Fruit fly (Drosophila melanogaster) whole organism, prepupa: ENCODE results near the gene CG13247.

Source experiments
- CG10669 ChIP-seq: fragments of 200-800 bp; sonication (Bioruptor generic); optimal IDR thresholded peaks from 3 replicates; lab custom pipeline; 2018; ENCODE audit warnings: missing biosample characterization, mild to moderate bottlenecking, missing genetic modification characterization, moderate library complexity
- CG16779 ChIP-seq: fragments of 200-800 bp; sonication (Bioruptor generic); optimal IDR thresholded peaks from 3 replicates; lab custom pipeline; 2017; ENCODE audit warnings: missing biosample characterization, mild to moderate bottlenecking, missing genetic modification characterization
- CG34406 ChIP-seq: fragments of 200-800 bp; sonication (Bioruptor generic); optimal IDR thresholded peaks from 3 replicates; lab custom pipeline; 2016; ENCODE audit warnings: missing biosample characterization, missing genetic modification characterization
- CG8119 ChIP-seq: fragments of 200-800 bp; sonication (Bioruptor generic); IDR thresholded peaks from 3 replicates; pipeline ENCODE4 v1.3.6; 2022; ENCODE audit warnings: missing biosample characterization, missing genetic modification characterization
- Hr38 ChIP-seq: sonication (Bioruptor generic); optimal IDR thresholded peaks from 2 replicates; lab custom pipeline; 2016; ENCODE audit warnings: missing biosample characterization, missing genetic modification characterization
- Sox14 ChIP-seq: fragments of 200-800 bp; sonication (Bioruptor generic); optimal IDR thresholded peaks from 3 replicates; lab custom pipeline; 2016; ENCODE audit warnings: missing biosample characterization, missing genetic modification characterization

dm6 chr3L:20387843-20388163 is 17.7 kb downstream of the CG13247 start:
- TF ChIP-seq CG34406 (GFP tag; lab: Kevin White, UChicago) = no peak
- TF ChIP-seq CG16779 (tag; lab: Kevin White, UChicago) = no peak
- TF ChIP-seq Hr38 (GFP tag; lab: Kevin White, UChicago) = no peak
- TF ChIP-seq CG10669 (GFP tag; lab: Kevin White, UChicago) = no peak
- 0 out of 3 replicates have a peak, but pooled peaks have one; percentile 16 for TF ChIP-seq CG8119 (GFP tag; lab: Robert Waterston, UW)
- TF ChIP-seq Sox14 (GFP tag; lab: Kevin White, UChicago) = no peak
